Fruit fly (Drosophila melanogaster) whole organism, pupa: ENCODE results near the gene Sgf11.

Source experiments
- CG13204 ChIP-seq: fragments of 200-800 bp; sonication (Bioruptor generic); optimal IDR thresholded peaks from 2 replicates; lab custom pipeline; 2018; ENCODE audit warnings: missing biosample characterization, mild to moderate bottlenecking, missing genetic modification characterization, moderate library complexity
- CG8159 ChIP-seq: fragments of 200-800 bp; sonication (Bioruptor generic); optimal IDR thresholded peaks from 3 replicates; lab custom pipeline; 2018; ENCODE audit warnings: missing biosample characterization, mild to moderate bottlenecking, missing genetic modification characterization, moderate library complexity
- CG8301 ChIP-seq: fragments of 200-800 bp; sonication (Bioruptor generic); optimal IDR thresholded peaks from 2 replicates; lab custom pipeline; 2018; ENCODE audit warnings: missing biosample characterization, mild to moderate bottlenecking, missing genetic modification characterization
- CG9948 ChIP-seq: fragments of 200-800 bp; sonication (Bioruptor generic); optimal IDR thresholded peaks from 2 replicates; lab custom pipeline; 2018; ENCODE audit warnings: missing biosample characterization, mild to moderate bottlenecking, missing genetic modification characterization, moderate library complexity
- D1 ChIP-seq: fragments of 200-800 bp; sonication (Bioruptor generic); optimal IDR thresholded peaks from 2 replicates; lab custom pipeline; 2018; ENCODE audit warnings: missing biosample characterization, mild to moderate bottlenecking, missing genetic modification characterization, moderate library complexity

- TF ChIP-seq CG8159 (tag; lab: Kevin White, UChicago) (no peak), CG9948 (tag; lab: Kevin White, UChicago) (no peak), CG8301 (tag; lab: Kevin White, UChicago) (no peak), CG13204 (GFP tag; lab: Kevin White, UChicago) (no peak), D1 (no peak)
Measured at dm6 chr3L:18683846-18684245, 2.2 kb upstream of the Sgf11 start, which contains the start of gene Chmp1.
